Worm (Caenorhabditis elegans) whole organism, L2 larva: ENCODE results near the gene nhr-180.
A peak's percentile ranks its signal among the peaks of the same experiment; 100 is the strongest.

Source experiments
- C34F6.9 ChIP-seq: fragments of 150-350 bp; optimal IDR thresholded peaks from 2 replicates; lab custom pipeline; 2014; ENCODE audit warnings: missing biosample characterization, missing genetic modification characterization
- F13H6.1 ChIP-seq: sonication (generic microtip); optimal IDR thresholded peaks from 2 replicates; lab custom pipeline; 2016; ENCODE audit warnings: missing genetic modification characterization, missing compliant biosample characterization
- R02D3.7 ChIP-seq: fragments of 150-350 bp; optimal IDR thresholded peaks from 2 replicates; lab custom pipeline; 2014; ENCODE audit warnings: missing biosample characterization, missing genetic modification characterization
- Y55F3AM.14 ChIP-seq: fragments of 200-800 bp; sonication (Bioruptor generic); optimal IDR thresholded peaks from 2 replicates; lab custom pipeline; 2018; ENCODE audit warnings: mild to moderate bottlenecking, missing genetic modification characterization, missing compliant biosample characterization
- ZK546.5 ChIP-seq: sonication (generic microtip); optimal IDR thresholded peaks from 2 replicates; lab custom pipeline; 2017; ENCODE audit warnings: missing biosample characterization, missing genetic modification characterization
- alr-1 ChIP-seq: fragments of 150-350 bp; optimal IDR thresholded peaks from 2 replicates; lab custom pipeline; 2014; ENCODE audit warnings: missing biosample characterization, missing genetic modification characterization
- aly-2 ChIP-seq: fragments of 150-350 bp; optimal IDR thresholded peaks from 2 replicates; lab custom pipeline; 2014; ENCODE audit warnings: missing biosample characterization, missing genetic modification characterization
- blmp-1 ChIP-seq: sonication (generic microtip); optimal IDR thresholded peaks from 2 replicates; lab custom pipeline; 2017; ENCODE audit warnings: missing genetic modification characterization, mild to moderate bottlenecking, missing compliant biosample characterization, antibody characterized with exemption, moderate library complexity; ENCODE audit not compliant: insufficient read depth
- ceh-82 ChIP-seq: fragments of 150-350 bp; optimal IDR thresholded peaks from 2 replicates; lab custom pipeline; 2014; ENCODE audit warnings: missing biosample characterization, missing genetic modification characterization
- crh-2 ChIP-seq: sonication (generic microtip); optimal IDR thresholded peaks from 2 replicates; lab custom pipeline; 2017; ENCODE audit warnings: missing biosample characterization, missing genetic modification characterization
- dmd-4 ChIP-seq: sonication (generic microtip); optimal IDR thresholded peaks from 2 replicates; lab custom pipeline; 2017; ENCODE audit warnings: missing biosample characterization, missing genetic modification characterization
- egl-27 ChIP-seq: sonication (generic microtip); optimal IDR thresholded peaks from 3 replicates; lab custom pipeline; 2017; ENCODE audit warnings: missing biosample characterization, missing genetic modification reagents, missing genetic modification characterization
- elt-1 ChIP-seq: fragments of 150-350 bp; optimal IDR thresholded peaks from 2 replicates; lab custom pipeline; 2014; ENCODE audit warnings: missing biosample characterization, missing genetic modification characterization
- elt-3 ChIP-seq: sonication (generic microtip); optimal IDR thresholded peaks from 2 replicates; lab custom pipeline; 2017; ENCODE audit warnings: missing biosample characterization, missing genetic modification characterization
- gmeb-1 ChIP-seq: fragments of 150-350 bp; optimal IDR thresholded peaks from 2 replicates; lab custom pipeline; 2014; ENCODE audit warnings: missing biosample characterization, missing genetic modification characterization
- lin-11 ChIP-seq: fragments of 150-350 bp; sonication (generic microtip); optimal IDR thresholded peaks from 2 replicates; lab custom pipeline; 2014; ENCODE audit warnings: missing biosample characterization, missing genetic modification characterization, inconsistent platforms, mixed read lengths
- lin-39 ChIP-seq: fragments of 150-350 bp; optimal IDR thresholded peaks from 2 replicates; lab custom pipeline; 2014; ENCODE audit warnings: missing biosample characterization, missing genetic modification reagents, missing genetic modification characterization
- lsy-2 ChIP-seq, 2 experiments: fragments of 150-350 bp in 1 of 2; sonication (generic microtip) in 1 of 2; optimal IDR thresholded peaks; 2 replicates each; lab custom pipeline; 2014 to 2017; ENCODE audit warnings: missing biosample characterization in 2 of 2, missing genetic modification characterization in 2 of 2
- mab-5 ChIP-seq: fragments of 150-350 bp; optimal IDR thresholded peaks from 2 replicates; lab custom pipeline; 2014; ENCODE audit warnings: missing biosample characterization, missing genetic modification characterization
- mbf-1 ChIP-seq: sonication (generic microtip); optimal IDR thresholded peaks from 2 replicates; lab custom pipeline; 2017; ENCODE audit warnings: missing biosample characterization, missing genetic modification characterization
- nhr-10 ChIP-seq: sonication (generic microtip); optimal IDR thresholded peaks from 2 replicates; lab custom pipeline; 2017; ENCODE audit warnings: missing biosample characterization, missing genetic modification characterization
- nhr-11 ChIP-seq: fragments of 150-350 bp; optimal IDR thresholded peaks from 2 replicates; lab custom pipeline; 2014; ENCODE audit warnings: missing biosample characterization, missing genetic modification characterization
- nhr-12 ChIP-seq: fragments of 150-350 bp; optimal IDR thresholded peaks from 2 replicates; lab custom pipeline; 2014; ENCODE audit warnings: missing biosample characterization, missing genetic modification characterization
- nhr-129 ChIP-seq: fragments of 150-350 bp; optimal IDR thresholded peaks from 2 replicates; lab custom pipeline; 2014; ENCODE audit warnings: missing biosample characterization, missing genetic modification characterization
- nhr-21 ChIP-seq: fragments of 150-350 bp; optimal IDR thresholded peaks from 2 replicates; lab custom pipeline; 2014; ENCODE audit warnings: missing biosample characterization, missing genetic modification characterization
- nhr-23 ChIP-seq: fragments of 150-350 bp; optimal IDR thresholded peaks from 2 replicates; lab custom pipeline; 2014; ENCODE audit warnings: missing biosample characterization, missing genetic modification reagents, missing genetic modification characterization
- nhr-25 ChIP-seq: fragments of 150-350 bp; sonication (generic microtip); optimal IDR thresholded peaks from 3 replicates; lab custom pipeline; 2014; ENCODE audit warnings: missing biosample characterization, missing genetic modification characterization
- nhr-6 ChIP-seq: fragments of 150-350 bp; optimal IDR thresholded peaks from 2 replicates; lab custom pipeline; 2014; ENCODE audit warnings: missing biosample characterization, missing genetic modification characterization
- nhr-77 ChIP-seq: fragments of 150-350 bp; optimal IDR thresholded peaks from 2 replicates; lab custom pipeline; 2014; ENCODE audit warnings: missing biosample characterization, missing genetic modification characterization
- peb-1 ChIP-seq: fragments of 150-350 bp; optimal IDR thresholded peaks from 2 replicates; lab custom pipeline; 2014; ENCODE audit warnings: missing biosample characterization, missing genetic modification characterization
- sem-4 ChIP-seq: fragments of 150-350 bp; optimal IDR thresholded peaks from 2 replicates; lab custom pipeline; 2014; ENCODE audit warnings: missing biosample characterization, missing genetic modification reagents, missing genetic modification characterization
- skn-1 ChIP-seq: sonication (generic microtip); optimal IDR thresholded peaks from 2 replicates; lab custom pipeline; 2017; ENCODE audit warnings: missing biosample characterization, missing genetic modification characterization
- sma-9 ChIP-seq, 2 experiments: fragments of 150-350 bp in 1 of 2; sonication (generic microtip) in 1 of 2; optimal IDR thresholded peaks; 2 replicates each; lab custom pipeline; 2014 to 2016; ENCODE audit warnings: missing genetic modification characterization in 2 of 2, mild to moderate bottlenecking in 1 of 2, missing biosample characterization in 1 of 2, missing compliant biosample characterization in 1 of 2, missing genetic modification reagents in 1 of 2, moderate library complexity in 1 of 2
- snpc-4 ChIP-seq: fragments of 150-350 bp; optimal IDR thresholded peaks from 2 replicates; lab custom pipeline; 2014; ENCODE audit warnings: missing biosample characterization, missing genetic modification characterization
- unc-55 ChIP-seq: fragments of 150-350 bp; sonication (generic microtip); optimal IDR thresholded peaks from 3 replicates; lab custom pipeline; 2014; ENCODE audit warnings: missing biosample characterization, missing genetic modification reagents, missing genetic modification characterization
- zag-1 ChIP-seq: fragments of 150-350 bp; optimal IDR thresholded peaks from 2 replicates; lab custom pipeline; 2014; ENCODE audit warnings: missing biosample characterization, missing genetic modification characterization
- ztf-11 ChIP-seq: sonication (generic microtip); optimal IDR thresholded peaks from 2 replicates; lab custom pipeline; 2017; ENCODE audit warnings: missing biosample characterization, missing genetic modification characterization
- ztf-4 ChIP-seq: fragments of 150-350 bp; optimal IDR thresholded peaks from 2 replicates; lab custom pipeline; 2014; ENCODE audit warnings: missing biosample characterization, missing genetic modification characterization

nhr-180 gene

ce11 chrV:634855-635254 is 32.5 kb downstream of the nhr-180 start, which contains the start of gene F48G7.10:
Gene F48G7.10, minus strand, starts transcription at chrV:634955.
- TF ChIP-seq snpc-4 (no peak), blmp-1 (tag; lab: Kevin White, UChicago) (no peak), lin-39 (tag; lab: Kevin White, UChicago) (no peak), sma-9 (GFP tag; optimal IDR thresholded peaks at IDR 0.05; lab: Kevin White, UChicago) (no peak), sma-9 (tag; optimal IDR thresholded peaks at IDR 0.05; lab: Kevin White, UChicago) (no peak), aly-2 (tag; lab: Kevin White, UChicago) (no peak), nhr-6 (tag; lab: Kevin White, UChicago) (no peak), gmeb-1 (no peak), ztf-11 (tag; lab: Kevin White, UChicago) (no peak), mbf-1 (tag; lab: Kevin White, UChicago) (no peak), F13H6.1 (tag; lab: Kevin White, UChicago) (no peak), peb-1 (tag; lab: Kevin White, UChicago) (no peak), C34F6.9 (tag; lab: Kevin White, UChicago) (no peak), nhr-77 (tag; lab: Kevin White, UChicago) (no peak), Y55F3AM.14 (GFP tag; lab: Kevin White, UChicago) (no peak), sem-4 (tag; lab: Kevin White, UChicago) (no peak), ZK546.5 (tag; lab: Kevin White, UChicago) (no peak), mab-5 (tag; lab: Kevin White, UChicago) (no peak), nhr-25 (tag; lab: Kevin White, UChicago) (no peak), nhr-10 (tag; lab: Kevin White, UChicago) (no peak)

ce11 chrV:631832-632231 is 35.5 kb downstream of the nhr-180 start:
- TF ChIP-seq ztf-11 (tag; lab: Kevin White, UChicago) (no peak), nhr-129 (tag; lab: Kevin White, UChicago) (peak; percentile 15), lin-39 (tag; lab: Kevin White, UChicago) (no peak), nhr-21 (no peak), ztf-4 (tag; lab: Kevin White, UChicago) (no peak), sma-9 (GFP tag; optimal IDR thresholded peaks at IDR 0.05; lab: Kevin White, UChicago) (peak; percentile 24), sma-9 (tag; optimal IDR thresholded peaks at IDR 0.05; lab: Kevin White, UChicago) (no peak), F13H6.1 (tag; lab: Kevin White, UChicago) (no peak), blmp-1 (tag; lab: Kevin White, UChicago) (no peak), dmd-4 (tag; lab: Kevin White, UChicago) (no peak), nhr-10 (tag; lab: Kevin White, UChicago) (no peak), ceh-82 (tag; lab: Kevin White, UChicago) (no peak), nhr-23 (tag; lab: Kevin White, UChicago) (no peak), unc-55 (GFP tag; lab: Kevin White, UChicago) (peak; percentile 48), nhr-12 (tag; lab: Kevin White, UChicago) (no peak), lsy-2 (tag; optimal IDR thresholded peaks at IDR 0.05; lab: Kevin White, UChicago) (no peak), C34F6.9 (tag; lab: Kevin White, UChicago) (peak; percentile 13)

ce11 chrV:628527-628926 is 38.8 kb downstream of the nhr-180 start, which contains the start of gene F48G7.9:
Gene F48G7.9, minus strand, starts transcription at chrV:628627.
- TF ChIP-seq ceh-82 (tag; lab: Kevin White, UChicago) (no peak), aly-2 (tag; lab: Kevin White, UChicago) (no peak), egl-27 (tag; lab: Kevin White, UChicago) (no peak), alr-1 (tag; lab: Kevin White, UChicago) (no peak), zag-1 (no peak), mab-5 (tag; lab: Kevin White, UChicago) (no peak), blmp-1 (tag; lab: Kevin White, UChicago) (no peak), lin-11 (tag; lab: Kevin White, UChicago) (no peak)

- TF ChIP-seq ceh-82 (tag; lab: Kevin White, UChicago) (no peak), mab-5 (tag; lab: Kevin White, UChicago) (no peak), mbf-1 (tag; lab: Kevin White, UChicago) (no peak), nhr-10 (tag; lab: Kevin White, UChicago) (no peak), C34F6.9 (tag; lab: Kevin White, UChicago) (no peak), R02D3.7 (tag; lab: Kevin White, UChicago) (no peak), lin-39 (tag; lab: Kevin White, UChicago) (no peak), nhr-129 (tag; lab: Kevin White, UChicago) (no peak), sem-4 (tag; lab: Kevin White, UChicago) (no peak), sma-9 (GFP tag; optimal IDR thresholded peaks at IDR 0.05; lab: Kevin White, UChicago) (no peak), sma-9 (tag; optimal IDR thresholded peaks at IDR 0.05; lab: Kevin White, UChicago) (no peak), lin-11 (tag; lab: Kevin White, UChicago) (no peak), crh-2 (tag; lab: Kevin White, UChicago) (no peak), blmp-1 (tag; lab: Kevin White, UChicago) (no peak), ztf-11 (tag; lab: Kevin White, UChicago) (no peak), skn-1 (tag; lab: Kevin White, UChicago) (no peak), elt-1 (no peak), nhr-11 (tag; lab: Kevin White, UChicago) (no peak), elt-3 (tag; lab: Kevin White, UChicago) (no peak), aly-2 (tag; lab: Kevin White, UChicago) (no peak)
These were observed 39.7 kb downstream of the nhr-180 start, which contains the start of gene F48G7.8 for ce11 chrV:627585-627984. Gene F48G7.8, minus strand, starts transcription at chrV:627685.
